Worm (Caenorhabditis elegans) whole organism, L2 larva: Measurements from ENCODE around the gene F32D8.11.

ENCODE experiments used
- F13H6.1 ChIP-seq: sonication (generic microtip); optimal IDR thresholded peaks from 2 replicates; lab custom pipeline; 2016; ENCODE audit warnings: missing genetic modification characterization, missing compliant biosample characterization
- lsy-2 ChIP-seq, 2 experiments: fragments of 150-350 bp in 1 of 2; sonication (generic microtip) in 1 of 2; optimal IDR thresholded peaks; 2 replicates each; lab custom pipeline; 2014 to 2017; ENCODE audit warnings: missing biosample characterization in 2 of 2, missing genetic modification characterization in 2 of 2

DNA sequence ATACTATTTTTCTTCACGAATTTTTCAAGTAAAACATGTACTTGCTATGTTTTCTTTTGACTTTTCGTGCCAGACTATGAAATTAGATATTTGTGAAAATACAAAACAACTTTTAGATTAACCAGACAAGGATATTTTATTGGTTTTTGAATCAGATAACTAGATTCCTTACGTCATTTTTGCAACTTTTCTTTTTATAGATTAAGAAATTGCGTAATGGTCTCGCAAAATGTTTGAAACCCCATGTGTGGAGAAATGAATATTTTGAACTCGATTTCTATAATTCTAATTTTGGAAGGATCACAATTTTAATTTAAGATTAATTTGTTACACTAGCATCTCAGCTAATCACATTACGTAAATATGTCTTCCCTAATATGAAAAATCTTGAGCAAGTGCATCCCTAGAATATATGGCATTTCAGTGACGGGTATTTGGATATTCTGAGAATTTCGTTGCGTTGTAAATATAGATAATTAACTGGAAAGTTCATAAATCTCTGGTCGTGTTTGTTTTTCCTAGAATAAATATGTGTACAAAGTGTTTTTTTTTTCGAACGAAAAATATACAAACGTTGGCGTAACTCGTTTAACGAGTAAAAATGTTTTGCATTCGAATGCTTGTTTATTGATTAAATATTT lies 26.4 kb downstream of the F32D8.11 start:
- TF ChIP-seq lsy-2 (tag; optimal IDR thresholded peaks at IDR 0.05; lab: Kevin White, UChicago), result no peak
- TF ChIP-seq F13H6.1 (tag; lab: Kevin White, UChicago), result no peak
